Worm (Caenorhabditis elegans) whole organism, mixed stage, embryonic: ENCODE data around the gene efl-2.

Source experiments
- blmp-1 ChIP-seq: fragments of 150-350 bp; optimal IDR thresholded peaks from 2 replicates; lab custom pipeline; 2014; ENCODE audit warnings: missing biosample characterization, missing genetic modification characterization
- elt-1 ChIP-seq: sonication (generic microtip); optimal IDR thresholded peaks from 2 replicates; lab custom pipeline; 2017; ENCODE audit warnings: missing genetic modification characterization, mild to moderate bottlenecking, missing compliant biosample characterization, antibody characterized with exemption, moderate library complexity, borderline replicate concordance; ENCODE audit not compliant: insufficient read depth
- elt-3 ChIP-seq: fragments of 150-350 bp; optimal IDR thresholded peaks from 2 replicates; lab custom pipeline; 2014; ENCODE audit warnings: missing biosample characterization, missing genetic modification characterization
- lin-13 ChIP-seq: fragments of 150-350 bp; optimal IDR thresholded peaks from 2 replicates; lab custom pipeline; 2014; ENCODE audit warnings: missing biosample characterization, missing genetic modification characterization
- nhr-28 ChIP-seq: fragments of 150-350 bp; optimal IDR thresholded peaks from 2 replicates; lab custom pipeline; 2014; ENCODE audit warnings: missing biosample characterization, missing genetic modification characterization
- unc-62 ChIP-seq: fragments of 150-350 bp; optimal IDR thresholded peaks from 2 replicates; lab custom pipeline; 2014; ENCODE audit warnings: missing biosample characterization, missing genetic modification reagents, missing genetic modification characterization
- ztf-11 ChIP-seq: fragments of 150-350 bp; optimal IDR thresholded peaks from 2 replicates; lab custom pipeline; 2014; ENCODE audit warnings: missing biosample characterization, missing genetic modification characterization

DNA sequence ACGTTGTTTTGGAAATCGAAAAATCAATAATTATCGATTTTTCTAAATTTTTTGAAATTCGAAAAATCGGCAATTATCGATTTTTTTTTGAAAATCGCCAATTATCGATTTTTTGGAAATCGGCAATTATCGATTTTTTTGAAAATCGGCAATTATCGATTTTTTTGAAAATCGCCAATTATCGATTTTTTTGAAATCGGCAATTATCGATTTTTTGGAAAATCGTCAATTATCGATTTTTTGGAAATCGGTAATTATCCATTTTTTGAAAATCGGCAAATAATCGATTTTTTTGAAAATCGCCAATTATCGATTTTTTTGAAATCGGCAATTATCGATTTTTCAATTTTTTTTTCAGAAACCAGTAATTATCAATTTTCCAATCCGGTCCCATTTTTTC lies 8.2 kb downstream of the efl-2 start:
- no peak for TF ChIP-seq elt-1 (tag; lab: Kevin White, UChicago)
- no peak for TF ChIP-seq lin-13 (tag; lab: Kevin White, UChicago)
- TF ChIP-seq ztf-11 (tag; lab: Kevin White, UChicago) = no peak
- TF ChIP-seq nhr-28 (tag; lab: Kevin White, UChicago) = no peak
- no peak for TF ChIP-seq elt-3 (tag; lab: Kevin White, UChicago)
- TF ChIP-seq unc-62 (GFP tag; lab: Kevin White, UChicago) = no peak
- no peak for TF ChIP-seq blmp-1 (tag; lab: Kevin White, UChicago)
